Worm (Caenorhabditis elegans) whole organism, mixed stage, embryonic: ENCODE data around the gene cest-12.

Source experiments
- cnd-1 ChIP-seq: fragments of 200-800 bp; sonication (Bioruptor generic); optimal IDR thresholded peaks from 2 replicates; lab custom pipeline; 2018; ENCODE audit warnings: mild to moderate bottlenecking, missing genetic modification characterization, missing compliant biosample characterization
- drap-1 ChIP-seq: fragments of 200-800 bp; sonication (Bioruptor generic); optimal IDR thresholded peaks from 3 replicates; lab custom pipeline; 2018; ENCODE audit warnings: mild to moderate bottlenecking, missing genetic modification characterization, missing compliant biosample characterization
- elt-1 ChIP-seq: sonication (generic microtip); optimal IDR thresholded peaks from 2 replicates; lab custom pipeline; 2017; ENCODE audit warnings: missing genetic modification characterization, mild to moderate bottlenecking, missing compliant biosample characterization, antibody characterized with exemption, moderate library complexity, borderline replicate concordance; ENCODE audit not compliant: insufficient read depth
- elt-3 ChIP-seq: fragments of 150-350 bp; optimal IDR thresholded peaks from 2 replicates; lab custom pipeline; 2014; ENCODE audit warnings: missing biosample characterization, missing genetic modification characterization
- lin-32 ChIP-seq: fragments of 200-800 bp; sonication (Bioruptor generic); optimal IDR thresholded peaks from 2 replicates; lab custom pipeline; 2018; ENCODE audit warnings: mild to moderate bottlenecking, missing genetic modification characterization, missing compliant biosample characterization
- nhr-28 ChIP-seq: fragments of 150-350 bp; optimal IDR thresholded peaks from 2 replicates; lab custom pipeline; 2014; ENCODE audit warnings: missing biosample characterization, missing genetic modification characterization
- nhr-76 ChIP-seq: sonication (generic microtip); optimal IDR thresholded peaks from 2 replicates; lab custom pipeline; 2017; ENCODE audit warnings: missing biosample characterization, missing genetic modification characterization
- pha-4 ChIP-seq: fragments of 150-350 bp; optimal IDR thresholded peaks from 2 replicates; lab custom pipeline; 2018; ENCODE audit warnings: missing biosample characterization, missing genetic modification reagents, missing genetic modification characterization
- sptf-1 ChIP-seq: sonication (generic microtip); optimal IDR thresholded peaks from 2 replicates; lab custom pipeline; 2017; ENCODE audit warnings: mild to moderate bottlenecking, missing genetic modification characterization, moderate library complexity, missing compliant biosample characterization
- unc-39 ChIP-seq: fragments of 150-350 bp; optimal IDR thresholded peaks from 2 replicates; lab custom pipeline; 2014; ENCODE audit warnings: missing biosample characterization, missing genetic modification characterization
- unc-62 ChIP-seq: fragments of 150-350 bp; optimal IDR thresholded peaks from 2 replicates; lab custom pipeline; 2014; ENCODE audit warnings: missing biosample characterization, missing genetic modification reagents, missing genetic modification characterization

DNA sequence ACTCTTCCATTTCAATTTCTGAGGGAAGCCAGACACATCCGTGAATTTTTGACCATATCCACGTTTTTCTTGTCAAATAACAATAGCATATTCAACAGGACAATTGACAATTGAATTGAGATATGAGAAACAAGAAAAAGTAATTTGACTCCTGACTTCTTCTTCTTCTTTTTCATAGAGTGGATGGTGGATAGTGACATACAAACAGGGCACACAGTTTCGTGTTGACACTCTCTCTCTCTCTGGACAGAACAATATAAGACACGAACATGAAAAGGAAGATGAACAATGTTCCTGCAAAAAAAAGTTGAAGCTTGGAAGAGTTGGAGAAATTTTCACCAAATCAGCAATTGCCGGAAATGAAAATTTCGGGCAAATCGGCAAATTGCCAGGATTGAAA is 43.8 kb upstream of the cest-12 start:
- no peak for TF ChIP-seq unc-39
- TF ChIP-seq nhr-28 (tag; lab: Kevin White, UChicago) = no peak
- no peak for TF ChIP-seq elt-3 (tag; lab: Kevin White, UChicago)
- TF ChIP-seq elt-1 (tag; lab: Kevin White, UChicago) = no peak
- TF ChIP-seq drap-1 (GFP tag; lab: Kevin White, UChicago) = no peak
- TF ChIP-seq pha-4 (tag; lab: Kevin White, UChicago) = no peak
- no peak for TF ChIP-seq nhr-76 (tag; lab: Kevin White, UChicago)
- no peak for TF ChIP-seq unc-62 (GFP tag; lab: Kevin White, UChicago)
- no peak for TF ChIP-seq sptf-1 (tag; lab: Kevin White, UChicago)
- no peak for TF ChIP-seq cnd-1 (tag; lab: Kevin White, UChicago)
- TF ChIP-seq lin-32 (GFP tag; lab: Kevin White, UChicago) = no peak
